Worm (Caenorhabditis elegans) whole organism, young adult: ENCODE measurements around the gene C14C11.1.

Experiments
- B0035.1 ChIP-seq: sonication (generic microtip); optimal IDR thresholded peaks from 2 replicates; lab custom pipeline; 2016; ENCODE audit warnings: missing genetic modification characterization, mild to moderate bottlenecking, missing compliant biosample characterization, missing genotype, missing genetic modification reagents
- B0261.1 ChIP-seq: sonication (generic microtip); optimal IDR thresholded peaks from 2 replicates; lab custom pipeline; 2016; ENCODE audit warnings: mild to moderate bottlenecking, missing genetic modification characterization, moderate library complexity, missing compliant biosample characterization
- C17E4.6 ChIP-seq: fragments of 200-800 bp; sonication (Bioruptor generic); IDR thresholded peaks from 2 replicates; pipeline ENCODE4 v1.3.6; 2022; ENCODE audit warnings: missing genetic modification reagents, missing genetic modification characterization, missing compliant biosample characterization
- D2030.7 ChIP-seq: fragments of 200-800 bp; sonication (Bioruptor generic); IDR thresholded peaks from 2 replicates; pipeline ENCODE4 v1.3.6; 2022; ENCODE audit warnings: missing genetic modification reagents, missing genetic modification characterization, missing compliant biosample characterization
- K11D2.4 ChIP-seq: fragments of 200-800 bp; sonication (Bioruptor generic); IDR thresholded peaks from 2 replicates; pipeline ENCODE4 v1.3.6; 2022; ENCODE audit warnings: missing genetic modification reagents, missing genetic modification characterization, missing compliant biosample characterization
- Y53F4B.3 ChIP-seq: fragments of 200-800 bp; sonication (Bioruptor generic); IDR thresholded peaks from 2 replicates; pipeline ENCODE4 v1.3.6; 2022; ENCODE audit warnings: missing genetic modification reagents, missing genetic modification characterization, missing compliant biosample characterization
- Y53G8AR.9 ChIP-seq: fragments of 200-800 bp; sonication (Bioruptor generic); conservative IDR thresholded peaks from 2 replicates; pipeline ENCODE4 v1.3.6; 2022; ENCODE audit warnings: missing genetic modification reagents, missing genetic modification characterization, missing compliant biosample characterization
- Y56A3A.18 ChIP-seq: fragments of 200-800 bp; sonication (Bioruptor generic); IDR thresholded peaks from 2 replicates; pipeline ENCODE4 v1.3.6; 2022; ENCODE audit warnings: missing genetic modification reagents, missing genetic modification characterization, missing compliant biosample characterization
- ZK185.1 ChIP-seq: sonication (generic microtip); optimal IDR thresholded peaks from 2 replicates; lab custom pipeline; 2016; ENCODE audit warnings: mild to moderate bottlenecking, missing genetic modification characterization, missing compliant biosample characterization; ENCODE audit not compliant: poor library complexity, severe bottlenecking
- akir-1 ChIP-seq: fragments of 200-800 bp; sonication (Bioruptor generic); optimal IDR thresholded peaks from 2 replicates; lab custom pipeline; 2018; ENCODE audit warnings: mild to moderate bottlenecking, missing genetic modification characterization, moderate library complexity, missing compliant biosample characterization
- atf-7 ChIP-seq: sonication (generic microtip); optimal IDR thresholded peaks from 2 replicates; lab custom pipeline; 2017; ENCODE audit warnings: mild to moderate bottlenecking, missing genetic modification characterization, missing compliant biosample characterization
- athp-1 ChIP-seq: sonication (generic microtip); optimal IDR thresholded peaks from 2 replicates; lab custom pipeline; 2017; ENCODE audit warnings: mild to moderate bottlenecking, missing genetic modification characterization, missing compliant biosample characterization
- bed-2 ChIP-seq: fragments of 200-800 bp; sonication (Bioruptor generic); IDR thresholded peaks from 2 replicates; pipeline ENCODE4 v1.3.6; 2022; ENCODE audit warnings: missing genetic modification reagents, missing genetic modification characterization, missing compliant biosample characterization
- ceh-27 ChIP-seq: fragments of 200-800 bp; sonication (Bioruptor generic); optimal IDR thresholded peaks from 2 replicates; lab custom pipeline; 2018; ENCODE audit warnings: mild to moderate bottlenecking, missing genetic modification characterization, moderate library complexity, missing compliant biosample characterization
- ceh-79 ChIP-seq: sonication (generic microtip); optimal IDR thresholded peaks from 2 replicates; lab custom pipeline; 2017; ENCODE audit warnings: mild to moderate bottlenecking, missing genetic modification characterization, missing compliant biosample characterization
- chd-7 ChIP-seq: sonication (generic microtip); optimal IDR thresholded peaks from 2 replicates; lab custom pipeline; 2016; ENCODE audit warnings: mild to moderate bottlenecking, missing genetic modification characterization, moderate library complexity, missing compliant biosample characterization
- dox-1 ChIP-seq: fragments of 200-800 bp; sonication (Bioruptor generic); IDR thresholded peaks from 2 replicates; pipeline ENCODE4 v1.3.6; 2022; ENCODE audit warnings: missing genetic modification reagents, missing genetic modification characterization, missing compliant biosample characterization
- dpl-1 ChIP-seq: fragments of 150-350 bp; optimal IDR thresholded peaks from 2 replicates; lab custom pipeline; 2014; ENCODE audit warnings: missing biosample characterization, missing genetic modification reagents, missing genetic modification characterization
- egrh-3 ChIP-seq: fragments of 200-800 bp; sonication (Bioruptor generic); IDR thresholded peaks from 2 replicates; pipeline ENCODE4 v1.3.6; 2022; ENCODE audit warnings: missing genetic modification reagents, missing genetic modification characterization, missing compliant biosample characterization
- ets-4 ChIP-seq: fragments of 200-800 bp; sonication (Bioruptor generic); optimal IDR thresholded peaks from 2 replicates; lab custom pipeline; 2018; ENCODE audit warnings: mild to moderate bottlenecking, missing genetic modification characterization, missing compliant biosample characterization
- fkh-3 ChIP-seq: sonication (generic microtip); optimal IDR thresholded peaks from 2 replicates; lab custom pipeline; 2016; ENCODE audit warnings: mild to moderate bottlenecking, missing genetic modification characterization, missing compliant biosample characterization
- hmg-20 ChIP-seq: fragments of 200-800 bp; sonication (Bioruptor generic); IDR thresholded peaks from 2 replicates; pipeline ENCODE4 v1.3.6; 2022; ENCODE audit warnings: missing genetic modification reagents, missing genetic modification characterization, missing compliant biosample characterization
- lin-26 ChIP-seq: fragments of 200-800 bp; sonication (Bioruptor generic); IDR thresholded peaks from 2 replicates; pipeline ENCODE4 v1.3.6; 2022; ENCODE audit warnings: missing genetic modification reagents, missing genetic modification characterization, missing compliant biosample characterization
- lin-54 ChIP-seq: fragments of 200-800 bp; sonication (Bioruptor generic); optimal IDR thresholded peaks from 2 replicates; lab custom pipeline; 2018; ENCODE audit warnings: mild to moderate bottlenecking, missing genetic modification characterization, missing compliant biosample characterization
- lir-1 ChIP-seq: fragments of 200-800 bp; sonication (Bioruptor generic); conservative IDR thresholded peaks from 2 replicates; pipeline ENCODE4 v1.3.6; 2022; ENCODE audit warnings: missing genetic modification reagents, missing genetic modification characterization, missing compliant biosample characterization
- lsy-27 ChIP-seq: sonication (generic microtip); optimal IDR thresholded peaks from 2 replicates; lab custom pipeline; 2017; ENCODE audit warnings: missing genetic modification characterization, mild to moderate bottlenecking, missing compliant biosample characterization, antibody characterized with exemption, missing genotype, borderline replicate concordance; ENCODE audit not compliant: insufficient read depth
- mel-28 ChIP-seq: sonication (generic microtip); optimal IDR thresholded peaks from 2 replicates; lab custom pipeline; 2016; ENCODE audit warnings: borderline replicate concordance, mild to moderate bottlenecking, missing genetic modification characterization, missing compliant biosample characterization
- mes-4 ChIP-seq: sonication (generic microtip); optimal IDR thresholded peaks from 2 replicates; lab custom pipeline; 2016; ENCODE audit warnings: missing genotype, missing genetic modification characterization, missing compliant biosample characterization
- nfya-2 ChIP-seq: fragments of 200-800 bp; sonication (Bioruptor generic); IDR thresholded peaks from 2 replicates; pipeline ENCODE4 v1.3.6; 2022; ENCODE audit warnings: missing genetic modification reagents, missing genetic modification characterization, missing compliant biosample characterization
- pbrm-1 ChIP-seq: fragments of 200-800 bp; sonication (Bioruptor generic); IDR thresholded peaks from 2 replicates; pipeline ENCODE4 v1.3.6; 2022; ENCODE audit warnings: missing genetic modification reagents, missing genetic modification characterization, missing compliant biosample characterization
- sdz-38 ChIP-seq: sonication (generic microtip); optimal IDR thresholded peaks from 2 replicates; lab custom pipeline; 2016; ENCODE audit warnings: missing genotype, missing genetic modification characterization, missing compliant biosample characterization
- sea-2 ChIP-seq: fragments of 200-800 bp; sonication (Bioruptor generic); IDR thresholded peaks from 2 replicates; pipeline ENCODE4 v1.3.6; 2022; ENCODE audit warnings: missing genetic modification characterization, missing compliant biosample characterization
- snpc-4 ChIP-seq, 5 experiments: fragments of 150-350 bp in 1 of 5; sonication (generic microtip) in 4 of 5; optimal IDR thresholded peaks; 2 replicates each; lab custom pipeline; 2014 to 2018; ENCODE audit warnings: missing genetic modification characterization in 5 of 5, missing biosample characterization in 3 of 5, antibody characterized with exemption in 2 of 5, mild to moderate bottlenecking in 2 of 5, missing compliant biosample characterization in 2 of 5, missing genotype in 2 of 5, moderate library complexity in 2 of 5, missing genetic modification reagents in 1 of 5
- somi-1 ChIP-seq: fragments of 200-800 bp; sonication (Bioruptor generic); optimal IDR thresholded peaks from 2 replicates; lab custom pipeline; 2018; ENCODE audit warnings: mild to moderate bottlenecking, missing genetic modification characterization, missing compliant biosample characterization
- tbp1 ChIP-seq: fragments of 200-800 bp; sonication (Bioruptor generic); optimal IDR thresholded peaks from 2 replicates; lab custom pipeline; 2018; ENCODE audit warnings: mild to moderate bottlenecking, missing genetic modification characterization, missing compliant biosample characterization
- unc-130 ChIP-seq: sonication (generic microtip); optimal IDR thresholded peaks from 2 replicates; lab custom pipeline; 2016; ENCODE audit warnings: missing genetic modification reagents, missing genetic modification characterization, missing compliant biosample characterization
- xnd-1 ChIP-seq: sonication (generic microtip); optimal IDR thresholded peaks from 2 replicates; lab custom pipeline; 2016; ENCODE audit warnings: missing genotype, missing genetic modification reagents, missing genetic modification characterization, missing compliant biosample characterization
- zfh-2 ChIP-seq: fragments of 200-800 bp; sonication (Bioruptor generic); conservative IDR thresholded peaks from 2 replicates; pipeline ENCODE4 v1.3.6; 2022; ENCODE audit warnings: missing genetic modification reagents, missing genetic modification characterization, missing compliant biosample characterization
- zim-3 ChIP-seq: sonication (generic microtip); optimal IDR thresholded peaks from 2 replicates; lab custom pipeline; 2017; ENCODE audit warnings: mild to moderate bottlenecking, missing genetic modification characterization, moderate library complexity, missing compliant biosample characterization
- ztf-18 ChIP-seq: sonication (generic microtip); optimal IDR thresholded peaks from 2 replicates; lab custom pipeline; 2016; ENCODE audit warnings: missing genotype, mild to moderate bottlenecking, missing genetic modification characterization, missing compliant biosample characterization
- ztf-6 ChIP-seq: fragments of 200-800 bp; sonication (Bioruptor generic); IDR thresholded peaks from 2 replicates; pipeline ENCODE4 v1.3.6; 2022; ENCODE audit warnings: missing genetic modification reagents, missing genetic modification characterization, missing compliant biosample characterization

The C14C11.1 gene

ce11 chrV:5704467-5704866 lies 41.0 kb downstream of the C14C11.1 start:
- TF ChIP-seq ZK185.1 (tag; lab: Kevin White, UChicago) (no peak), chd-7 (tag; lab: Kevin White, UChicago) (no peak), Y53G8AR.9 (GFP tag; lab: Robert Waterston, UW) (no peak), zim-3 (tag; lab: Kevin White, UChicago) (no peak), ztf-6 (no peak), akir-1 (GFP tag; lab: Kevin White, UChicago) (no peak), C17E4.6 (no peak), somi-1 (GFP tag; lab: Kevin White, UChicago) (no peak), lin-26 (no peak), lsy-27 (tag; lab: Kevin White, UChicago) (no peak), Y53F4B.3 (GFP tag; lab: Robert Waterston, UW) (no peak), Y56A3A.18 (GFP tag; lab: Robert Waterston, UW) (no peak), B0261.1 (no peak), athp-1 (tag; lab: Kevin White, UChicago) (no peak), egrh-3 (no peak), ceh-27 (GFP tag; lab: Kevin White, UChicago) (no peak)

- TF ChIP-seq hmg-20 (GFP tag; lab: Robert Waterston, UW): no peak
- no peak for TF ChIP-seq pbrm-1 (GFP tag; lab: Robert Waterston, UW)
- TF ChIP-seq zfh-2 (GFP tag; lab: Robert Waterston, UW): no peak
- no peak for TF ChIP-seq bed-2
- no peak for TF ChIP-seq ceh-79 (tag; lab: Kevin White, UChicago)
- no peak for TF ChIP-seq zim-3 (tag; lab: Kevin White, UChicago)
- no peak for TF ChIP-seq nfya-2
- TF ChIP-seq lin-54: no peak
- no peak for TF ChIP-seq sea-2
- no peak for TF ChIP-seq athp-1 (tag; lab: Kevin White, UChicago)
- TF ChIP-seq xnd-1 (tag; lab: Kevin White, UChicago): no peak
- TF ChIP-seq B0035.1 (tag; lab: Kevin White, UChicago): no peak
- TF ChIP-seq K11D2.4 (GFP tag; lab: Robert Waterston, UW): no peak
- no peak for TF ChIP-seq mes-4 (tag; lab: Kevin White, UChicago)
- no peak for TF ChIP-seq lir-1
- no peak for TF ChIP-seq lsy-27 (tag; lab: Kevin White, UChicago)
- TF ChIP-seq dox-1: no peak
- no peak for TF ChIP-seq ets-4 (GFP tag; lab: Kevin White, UChicago)
Observed at ce11 chrV:5705510-5705909, 42.1 kb downstream of the C14C11.1 start, which contains the start of gene peli-1. Gene peli-1, plus strand, starts transcription at chrV:5705810.

- TF ChIP-seq lin-54 (no peak), sdz-38 (tag; lab: Kevin White, UChicago) (no peak), Y56A3A.18 (GFP tag; lab: Robert Waterston, UW) (no peak), fkh-3 (tag; lab: Kevin White, UChicago) (no peak), egrh-3 (no peak), unc-130 (GFP tag; lab: Kevin White, UChicago) (no peak), mel-28 (tag; lab: Kevin White, UChicago) (no peak), tbp1 (no peak), dpl-1 (GFP tag; lab: Kevin White, UChicago) (no peak), ztf-18 (tag; lab: Kevin White, UChicago) (no peak), ZK185.1 (tag; lab: Kevin White, UChicago) (no peak), D2030.7 (no peak), somi-1 (GFP tag; lab: Kevin White, UChicago) (no peak), snpc-4 (GFP tag; optimal IDR thresholded peaks at IDR 0.05; lab: Kevin White, UChicago) (no peak), snpc-4 (tag; optimal IDR thresholded peaks at IDR 0.05; lab: Kevin White, UChicago) (no peak), atf-7 (tag; lab: Kevin White, UChicago) (no peak), zfh-2 (GFP tag; lab: Robert Waterston, UW) (no peak), ztf-6 (no peak)
Observed at ce11 chrV:5708331-5708730, 44.9 kb downstream of the C14C11.1 start.
